Worm (Caenorhabditis elegans): ENCODE measurements around the gene K07H8.7.

K07H8.7 gene

DNA sequence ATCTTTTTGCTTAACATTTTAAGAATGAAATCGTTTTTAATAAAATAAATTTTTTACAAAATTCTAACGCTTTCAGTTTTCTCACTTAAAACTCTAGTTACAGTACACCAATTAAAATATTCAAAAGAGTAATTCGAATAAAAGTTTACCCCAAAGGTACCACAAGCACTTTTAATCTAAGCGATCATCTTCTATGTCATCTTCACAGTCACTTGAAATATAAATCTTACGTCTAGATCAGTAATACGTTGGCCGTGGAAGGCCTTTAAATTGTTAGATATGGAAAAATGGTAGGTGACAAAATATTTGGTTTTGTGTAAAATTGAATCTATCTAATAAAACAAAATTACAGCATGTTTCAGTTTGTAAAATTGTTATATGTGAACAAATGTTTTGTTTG lies 12.5 kb downstream of the K07H8.7 start:
- TF ChIP-seq T20F7.1 (GFP tag; optimal IDR thresholded peaks at IDR 0.05) (no peak), dmd-6 (GFP tag; IDR thresholded peaks at IDR 0.05) (no peak), ZK546.5 (tag; optimal IDR thresholded peaks at IDR 0.05) (no peak), aha-1 (tag) (peak; percentile 31), lin-38 (GFP tag; IDR thresholded peaks at IDR 0.05) (no peak)

DNA sequence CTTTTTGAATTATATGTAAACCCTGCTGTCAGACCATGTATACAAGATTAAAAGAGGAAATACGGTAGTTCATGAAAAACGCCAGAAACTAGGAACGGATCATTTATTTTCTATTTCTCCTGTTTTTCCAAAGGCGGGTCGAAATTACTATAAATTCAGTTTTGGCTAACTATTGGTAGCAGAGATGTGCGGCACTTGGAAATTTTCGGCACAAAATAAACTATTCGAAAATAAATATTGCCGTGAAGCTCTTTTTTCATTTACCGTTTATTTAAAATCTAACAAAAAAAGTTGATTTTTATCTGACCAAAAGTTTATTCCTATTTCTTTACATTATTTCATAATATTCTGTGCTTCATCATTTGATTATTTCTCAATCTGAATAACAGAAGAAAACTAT lies 15.7 kb downstream of the K07H8.7 start, which contains the start of gene T09A12.1:
Gene T09A12.1 (plus strand): TSS at position 301 of the 400 bp plus-strand sequence.
- TF ChIP-seq lin-38 (GFP tag; IDR thresholded peaks at IDR 0.05) (no peak), T20F7.1 (GFP tag; optimal IDR thresholded peaks at IDR 0.05) (no peak), F26F4.8 (GFP tag; conservative IDR thresholded peaks at IDR 0.05) (no peak), pqm-1 (tag; optimal IDR thresholded peaks at IDR 0.05) (no peak), ceh-82 (tag; optimal IDR thresholded peaks at IDR 0.05) (no peak), ceh-32 (tag; optimal IDR thresholded peaks at IDR 0.05; ENCODE audit: poor library complexity) (no peak), spr-1 (tag; optimal IDR thresholded peaks at IDR 0.05) (no peak), ceh-44 (GFP tag; IDR thresholded peaks at IDR 0.05) (no peak), php-3 (GFP tag; IDR thresholded peaks at IDR 0.05) (no peak), snpc-4 (tag; optimal IDR thresholded peaks at IDR 0.05) (no peak), attf-4 (tag; optimal IDR thresholded peaks at IDR 0.05) (no peak), zip-11 (GFP tag; IDR thresholded peaks at IDR 0.05) (no peak), hlh-30 (tag; optimal IDR thresholded peaks at IDR 0.05; ENCODE audit: insufficient read depth) (no peak), arid-1 (GFP tag; conservative IDR thresholded peaks at IDR 0.05) (no peak)

DNA sequence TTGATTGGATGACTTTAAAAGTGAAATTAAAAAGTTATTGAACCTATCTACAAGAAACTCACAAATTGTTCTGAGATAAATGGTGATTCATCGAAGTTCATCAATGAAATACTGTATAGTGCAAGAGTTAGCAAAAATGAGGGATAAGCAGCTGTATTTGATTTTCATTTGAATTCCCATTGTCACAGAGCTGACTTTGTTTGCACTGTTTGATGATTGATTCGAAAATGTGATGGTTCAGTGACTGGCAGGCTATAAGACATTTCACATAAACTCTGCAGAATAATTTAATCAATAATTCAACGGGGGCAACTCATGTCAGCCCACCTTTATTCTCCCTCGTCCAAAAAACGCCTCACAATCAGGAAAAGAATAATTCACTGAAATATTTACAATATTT lies 16.2 kb downstream of the K07H8.7 start, which contains the start of gene T09A12.8:
Gene T09A12.8 (minus strand): TSS at position 101 of the 400 bp plus-strand sequence.
- TF ChIP-seq ZK546.5 (tag; optimal IDR thresholded peaks at IDR 0.05) (no peak), dpl-1 (GFP tag; optimal IDR thresholded peaks at IDR 0.05) (no peak), saeg-2 (GFP tag; IDR thresholded peaks at IDR 0.05) (no peak), egl-27 (tag; optimal IDR thresholded peaks at IDR 0.05) (no peak), ceh-62 (tag; optimal IDR thresholded peaks at IDR 0.05) (no peak), set-16 (GFP tag; IDR thresholded peaks at IDR 0.05) (no peak), nhr-6 (tag; optimal IDR thresholded peaks at IDR 0.05) (no peak), dve-1 (tag; optimal IDR thresholded peaks at IDR 0.05; ENCODE audit: insufficient read depth) (no peak), jun-1 (tag; optimal IDR thresholded peaks at IDR 0.05) (no peak)

DNA sequence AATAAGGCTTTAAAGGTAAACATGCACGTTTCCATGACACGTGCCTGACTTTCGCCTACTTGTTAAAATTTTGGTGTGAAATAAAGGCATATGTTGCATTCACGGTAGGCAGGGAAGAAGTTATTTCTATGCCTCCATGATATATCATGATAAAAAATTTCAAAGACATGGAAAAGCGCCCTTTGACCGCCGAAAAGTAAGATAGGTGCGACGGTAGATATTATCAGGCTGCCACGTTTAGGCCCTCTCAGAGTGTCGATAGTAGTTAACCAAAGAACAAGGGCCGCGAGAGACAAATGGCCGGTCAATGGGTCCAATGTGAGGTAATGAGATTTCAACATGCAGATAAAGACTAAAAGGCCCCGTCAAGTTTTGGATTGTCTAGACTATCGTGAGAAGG lies 16.6 kb downstream of the K07H8.7 start:
- TF ChIP-seq gei-8 (GFP tag; optimal IDR thresholded peaks at IDR 0.05) = no peak
- TF ChIP-seq ceh-82 (tag; optimal IDR thresholded peaks at IDR 0.05) = no peak
- TF ChIP-seq fos-1 (tag; optimal IDR thresholded peaks at IDR 0.05) = no peak
- TF ChIP-seq lin-38 (GFP tag; IDR thresholded peaks at IDR 0.05) = no peak
- TF ChIP-seq T26A8.4 (GFP tag; IDR thresholded peaks at IDR 0.05) = no peak
- no peak for TF ChIP-seq nhr-42 (GFP tag; IDR thresholded peaks at IDR 0.05)
- no peak for TF ChIP-seq hlh-11 (tag; optimal IDR thresholded peaks at IDR 0.05)
- no peak for TF ChIP-seq T20F7.1 (GFP tag; optimal IDR thresholded peaks at IDR 0.05)
- no peak for TF ChIP-seq dmd-9 (GFP tag; IDR thresholded peaks at IDR 0.05)
- TF ChIP-seq arid-1 (GFP tag; conservative IDR thresholded peaks at IDR 0.05) = no peak
- no peak for TF ChIP-seq snpc-4 (tag; optimal IDR thresholded peaks at IDR 0.05)
- no peak for TF ChIP-seq hif-1 (tag; optimal IDR thresholded peaks at IDR 0.05)
- TF ChIP-seq nhr-77 (tag; optimal IDR thresholded peaks at IDR 0.05) = no peak
- TF ChIP-seq zip-2 (tag; optimal IDR thresholded peaks at IDR 0.05) = no peak
- TF ChIP-seq nhr-11 (tag; optimal IDR thresholded peaks at IDR 0.05) = no peak
- TF ChIP-seq unc-39 (tag; optimal IDR thresholded peaks at IDR 0.05) = no peak

All from whole organism, L4 larva.